Worm (Caenorhabditis elegans): Measurements from ENCODE around the gene C28H8.8.

The C28H8.8 gene

DNA sequence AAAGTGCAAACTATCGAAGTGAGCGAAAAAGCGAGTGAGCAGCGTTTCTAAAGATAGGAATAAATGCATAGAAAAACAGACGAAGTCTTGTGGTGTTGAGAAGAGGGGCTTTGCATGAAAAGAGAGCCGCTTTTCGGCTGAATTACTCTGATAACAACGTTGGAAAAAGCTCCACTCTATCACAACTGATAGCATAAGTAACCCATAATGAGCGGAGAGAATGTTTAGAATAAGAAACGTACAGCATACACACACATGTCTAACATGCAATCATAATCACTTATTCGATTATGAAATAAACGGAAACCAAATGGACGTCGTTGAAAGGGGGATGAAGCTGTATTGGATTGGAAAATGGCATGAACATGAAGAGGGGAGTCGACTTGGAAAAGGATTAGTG, 48.3 kb downstream of the C28H8.8 start:
- TF ChIP-seq ets-4 (tag; optimal IDR thresholded peaks at IDR 0.05) = no peak
- TF ChIP-seq elt-4 (tag; optimal IDR thresholded peaks at IDR 0.05) = no peak
- no peak for TF ChIP-seq tbx-2 (tag; optimal IDR thresholded peaks at IDR 0.05)
- peak; percentile 0 for TF ChIP-seq sdc-2 (tag; optimal IDR thresholded peaks at IDR 0.05)
- no peak for TF ChIP-seq tbx-7 (tag; optimal IDR thresholded peaks at IDR 0.05)
- no peak for TF ChIP-seq ceh-34 (tag; optimal IDR thresholded peaks at IDR 0.05)
- no peak for TF ChIP-seq lim-6 (tag; optimal IDR thresholded peaks at IDR 0.05)
- TF ChIP-seq pha-4 (tag; optimal IDR thresholded peaks at IDR 0.05) = no peak

DNA sequence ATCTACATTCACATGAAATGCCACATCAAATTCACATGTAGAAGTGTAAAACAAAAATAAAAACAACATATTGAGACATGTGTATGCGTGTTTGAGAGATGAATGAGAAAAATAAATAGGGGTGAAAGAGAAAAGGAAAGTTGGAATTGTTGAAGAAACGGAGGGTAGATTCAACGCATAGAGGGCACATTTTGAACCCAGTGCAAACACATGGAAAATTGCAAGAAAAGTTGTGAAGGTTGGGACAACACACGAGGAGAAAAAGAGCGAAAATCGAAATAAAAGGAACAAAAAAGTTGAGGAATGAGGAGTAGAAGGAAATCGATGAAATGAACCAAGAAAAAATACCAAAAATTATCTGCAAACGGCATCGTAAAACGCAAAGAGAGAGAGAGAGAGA, 49.0 kb downstream of the C28H8.8 start:
- no peak for TF ChIP-seq lim-6 (tag; optimal IDR thresholded peaks at IDR 0.05)
- no peak for TF ChIP-seq odd-2 (tag; optimal IDR thresholded peaks at IDR 0.05)
- TF ChIP-seq nfya-1 (tag; optimal IDR thresholded peaks at IDR 0.05) = no peak
- TF ChIP-seq pros-1 (tag; optimal IDR thresholded peaks at IDR 0.05) = no peak
- TF ChIP-seq pag-3 (tag; optimal IDR thresholded peaks at IDR 0.05; ENCODE audit: borderline replicate concordance) = no peak
- TF ChIP-seq unc-42 (tag; optimal IDR thresholded peaks at IDR 0.05) = no peak
- no peak for TF ChIP-seq pat-9 (tag; optimal IDR thresholded peaks at IDR 0.05)
- TF ChIP-seq nhr-232 (tag; optimal IDR thresholded peaks at IDR 0.05) = no peak
- TF ChIP-seq ahr-1 (tag; optimal IDR thresholded peaks at IDR 0.05) = no peak
- no peak for TF ChIP-seq fkh-6 (tag; optimal IDR thresholded peaks at IDR 0.05)
- no peak for TF ChIP-seq ceh-2 (tag; optimal IDR thresholded peaks at IDR 0.05)
- TF ChIP-seq T23F11.4 (GFP tag; optimal IDR thresholded peaks at IDR 0.05) = no peak
- no peak for TF ChIP-seq dmd-4 (tag; optimal IDR thresholded peaks at IDR 0.05; ENCODE audit: borderline replicate concordance)
- TF ChIP-seq unc-3 (GFP tag; conservative IDR thresholded peaks at IDR 0.05) = no peak
- TF ChIP-seq unc-3 (tag; optimal IDR thresholded peaks at IDR 0.05) = no peak
- TF ChIP-seq syd-9 (tag; optimal IDR thresholded peaks at IDR 0.05) = no peak
- TF ChIP-seq unc-86 (tag; optimal IDR thresholded peaks at IDR 0.05) = no peak
- no peak for TF ChIP-seq che-1 (tag; optimal IDR thresholded peaks at IDR 0.05)
- TF ChIP-seq sox-2 (GFP tag; IDR thresholded peaks at IDR 0.05) = no peak
- TF ChIP-seq ets-4 (tag; optimal IDR thresholded peaks at IDR 0.05) = no peak
- no peak for TF ChIP-seq elt-2 (tag; optimal IDR thresholded peaks at IDR 0.05)

DNA sequence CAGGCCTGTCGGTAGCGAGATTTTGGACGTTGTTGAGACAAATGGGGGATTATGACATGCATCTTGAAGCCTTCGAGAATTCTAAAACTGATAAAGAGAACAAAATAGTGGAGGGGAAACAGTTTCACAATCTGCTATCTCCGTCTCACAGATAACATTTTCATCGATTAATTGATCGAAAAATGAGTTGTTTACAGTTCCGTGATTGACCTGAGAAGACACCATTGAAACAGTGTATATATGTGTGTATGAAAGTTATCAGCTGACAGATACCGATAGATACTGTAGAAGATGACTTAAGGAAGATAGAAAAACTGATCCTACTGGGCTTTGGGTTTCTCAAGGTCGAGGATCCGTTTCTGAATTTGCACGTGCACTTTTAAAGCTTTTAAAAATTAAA, 49.4 kb downstream of the C28H8.8 start:
- TF ChIP-seq ceh-30 (tag; optimal IDR thresholded peaks at IDR 0.05) (no peak), elt-2 (tag; optimal IDR thresholded peaks at IDR 0.05) (peak; percentile 23)

DNA sequence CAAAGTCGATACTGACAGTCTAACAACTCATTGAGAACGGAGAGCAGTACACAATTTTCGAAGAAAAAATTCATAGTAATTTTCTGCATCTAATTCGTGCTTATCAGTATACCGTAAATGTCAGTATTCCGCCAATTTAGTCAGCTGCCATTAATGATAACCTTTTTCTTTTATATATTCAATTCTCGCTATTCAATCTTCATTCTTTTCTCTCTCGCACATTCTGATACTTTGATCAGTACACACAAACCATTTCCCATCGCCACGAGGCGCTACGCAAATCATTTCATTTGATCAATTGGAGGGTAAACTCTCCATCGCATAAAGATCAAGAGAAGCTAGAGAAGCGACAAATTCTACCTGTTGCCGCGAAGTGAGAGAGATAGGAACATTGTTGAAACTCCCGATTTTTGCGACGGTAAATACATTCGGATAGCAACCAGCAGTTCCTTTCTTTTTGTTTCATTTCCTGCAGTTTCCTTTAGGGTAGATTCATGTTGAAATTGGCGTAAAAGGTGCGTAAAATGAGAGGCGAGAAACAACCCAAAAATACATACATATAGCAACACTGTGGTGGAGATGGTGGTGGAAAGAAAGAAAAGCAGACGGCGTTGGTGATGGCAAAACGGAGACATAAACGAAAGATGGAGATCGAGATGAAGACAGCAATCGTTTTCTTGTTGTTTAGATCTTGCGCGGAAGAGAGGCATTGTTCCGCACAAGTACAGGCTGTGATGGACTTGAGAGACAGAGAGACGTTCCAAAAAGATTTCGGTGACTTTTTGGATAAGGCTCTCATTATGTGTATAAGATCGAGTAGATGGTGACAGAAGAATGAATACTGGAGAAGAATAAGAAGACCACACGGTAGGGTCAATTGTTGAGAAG, 50.2 kb downstream of the C28H8.8 start:
- TF ChIP-seq fkh-6 (tag; optimal IDR thresholded peaks at IDR 0.05) (no peak), pat-9 (tag; optimal IDR thresholded peaks at IDR 0.05) (no peak), ceh-18 (tag; optimal IDR thresholded peaks at IDR 0.05) (peak; percentile 39), unc-55 (GFP tag; optimal IDR thresholded peaks at IDR 0.05) (peak; percentile 14), rnt-1 (tag; optimal IDR thresholded peaks at IDR 0.05) (peak; percentile 9), ets-4 (tag; optimal IDR thresholded peaks at IDR 0.05) (peak; percentile 13)
